Fruit fly (Drosophila melanogaster): ENCODE measurements around the gene CG13685.
A peak's percentile ranks its signal among the peaks of the same experiment; 100 is the strongest.

CG13685 gene

dm6 chr3L:7759835-7760780, 13.0 kb downstream of the CG13685 start, which contains the start of gene Hn (continued):
- TF ChIP-seq CG31388 (GFP tag; optimal IDR thresholded peaks at IDR 0.05) (no peak), HLH54F (GFP tag; optimal IDR thresholded peaks at IDR 0.05) (peak; percentile 19), CG5180 (GFP tag; optimal IDR thresholded peaks at IDR 0.05) (no peak), Kr (GFP tag; optimal IDR thresholded peaks at IDR 0.05) (no peak), Bteb2 (GFP tag; optimal IDR thresholded peaks at IDR 0.05) (peak; percentile 2), Rfx (GFP tag; IDR thresholded peaks at IDR 0.05) (peak; percentile 69), lilli (GFP tag; optimal IDR thresholded peaks at IDR 0.05) (peak; percentile 17), sqz (GFP tag; optimal IDR thresholded peaks at IDR 0.05) (no peak), Ada2b (GFP tag; IDR thresholded peaks at IDR 0.05) (0 out of 2 replicates have a peak, but pooled peaks have one; percentile 8), tin (GFP tag; optimal IDR thresholded peaks at IDR 0.05) (no peak), CG2875 (GFP tag; optimal IDR thresholded peaks at IDR 0.05) (no peak), CG10366 (GFP tag; IDR thresholded peaks at IDR 0.05) (peak; percentile 20; the same call in 1 of the 2 replicates), Dbx (GFP tag; IDR thresholded peaks at IDR 0.05) (0 out of 3 replicates have a peak, but pooled peaks have one; percentile 32), CG10543 (GFP tag; optimal IDR thresholded peaks at IDR 0.05) (peak; percentile 20), Xrp1 (GFP tag; IDR thresholded peaks at IDR 0.05) (no peak), CG13624 (GFP tag; optimal IDR thresholded peaks at IDR 0.05) (peak; percentile 18), Ets65A (GFP tag) (peak; percentile 21), ap (GFP tag; IDR thresholded peaks at IDR 0.05) (no peak), CG18599 (GFP tag; optimal IDR thresholded peaks at IDR 0.05) (peak; percentile 14), CG12155 (GFP tag; optimal IDR thresholded peaks at IDR 0.05) (peak; percentile 12), H2.0 (GFP tag; IDR thresholded peaks at IDR 0.05) (no peak), bcd (GFP tag; optimal IDR thresholded peaks at IDR 0.05) (peak; percentile 23), CG32532 (GFP tag; IDR thresholded peaks at IDR 0.05) (peak; percentile 64; the same call in 1 of the 2 replicates), slbo (GFP tag; IDR thresholded peaks at IDR 0.05) (peak; percentile 69), lab (GFP tag; optimal IDR thresholded peaks at IDR 0.05) (peak; percentile 19)

dm6 chr3L:7768252-7768651, 21.1 kb downstream of the CG13685 start, which contains the start of gene CG32371:
Gene CG32371, minus strand, starts transcription at chr3L:7768352.
- TF ChIP-seq pita (GFP tag; optimal IDR thresholded peaks at IDR 0.05) (no peak), NC2α (GFP tag; optimal IDR thresholded peaks at IDR 0.05) (no peak), ind (GFP tag; optimal IDR thresholded peaks at IDR 0.05) (no peak), Hey (tag; optimal IDR thresholded peaks at IDR 0.05) (no peak), CG10565 (GFP tag; optimal IDR thresholded peaks at IDR 0.05) (no peak), repo (GFP tag; optimal IDR thresholded peaks at IDR 0.05) (no peak), twi (tag; optimal IDR thresholded peaks at IDR 0.05) (no peak), CG6175 (GFP tag; IDR thresholded peaks at IDR 0.05) (no peak), CG8290 (GFP tag; optimal IDR thresholded peaks at IDR 0.05) (no peak), CG8290 (tag; optimal IDR thresholded peaks at IDR 0.05) (no peak), CG2129 (GFP tag; IDR thresholded peaks at IDR 0.05; ENCODE audit: partially characterized antibody) (no peak), CG17359 (tag; optimal IDR thresholded peaks at IDR 0.05) (no peak), fu2 (GFP tag; optimal IDR thresholded peaks at IDR 0.05) (no peak), Chrac-16 (GFP tag; optimal IDR thresholded peaks at IDR 0.05) (no peak), ci (GFP tag; IDR thresholded peaks at IDR 0.05) (no peak), MTF-1 (GFP tag; optimal IDR thresholded peaks at IDR 0.05; ENCODE audit: borderline replicate concordance) (no peak), tll (GFP tag; optimal IDR thresholded peaks at IDR 0.05) (no peak), en (GFP tag; optimal IDR thresholded peaks at IDR 0.05) (no peak), CG2889 (GFP tag; IDR thresholded peaks at IDR 0.05) (no peak)
